Fruit fly (Drosophila melanogaster): ENCODE data around the gene CG34308.

Gene CG34308

dm6 chr3R:13068022-13068421, 21.0 kb upstream of the CG34308 start (continued):
- TF ChIP-seq CG11695 (GFP tag; IDR thresholded peaks at IDR 0.05) (peak; percentile 34; the same call in 1 of the 3 replicates), crc (GFP tag; optimal IDR thresholded peaks at IDR 0.05) (peak; percentile 62), Drgx (GFP tag; IDR thresholded peaks at IDR 0.05) (no peak), CG15269 (tag; optimal IDR thresholded peaks at IDR 0.05) (no peak), CrebB (tag; optimal IDR thresholded peaks at IDR 0.05) (peak; percentile 84), pfk (GFP tag; optimal IDR thresholded peaks at IDR 0.05) (peak; percentile 70), her (GFP tag; optimal IDR thresholded peaks at IDR 0.05) (peak; percentile 52), Sry-β (GFP tag; optimal IDR thresholded peaks at IDR 0.05) (peak; percentile 80), hbn (GFP tag; IDR thresholded peaks at IDR 0.05; ENCODE audit: partially characterized antibody) (no peak), pzg (GFP tag; optimal IDR thresholded peaks at IDR 0.05) (no peak), stwl (tag; optimal IDR thresholded peaks at IDR 0.05) (no peak), Stat92E (GFP tag; optimal IDR thresholded peaks at IDR 0.05) (peak in 1 of 3 experiments; percentile 7), dysf (GFP tag; IDR thresholded peaks at IDR 0.05) (peak; percentile 49; the same call in 2 of the 3 replicates), H15 (GFP tag; IDR thresholded peaks at IDR 0.05) (peak; percentile 56; the same call in 1 of the 3 replicates), caup (GFP tag; optimal IDR thresholded peaks at IDR 0.05; ENCODE audit: severe bottlenecking) (peak; percentile 93), Lim3 (GFP tag; IDR thresholded peaks at IDR 0.05) (no peak), Hmx (GFP tag; optimal IDR thresholded peaks at IDR 0.05) (no peak), run (tag; optimal IDR thresholded peaks at IDR 0.05) (peak; percentile 82), CG2116 (GFP tag; optimal IDR thresholded peaks at IDR 0.05) (peak; percentile 67), Gsc (GFP tag; IDR thresholded peaks at IDR 0.05) (no peak), Asciz (GFP tag; optimal IDR thresholded peaks at IDR 0.05) (peak; percentile 99), NK7.1 (GFP tag; optimal IDR thresholded peaks at IDR 0.05) (peak; percentile 62), Usf (GFP tag; optimal IDR thresholded peaks at IDR 0.05) (peak; percentile 40), Atf6 (GFP tag; IDR thresholded peaks at IDR 0.05) (peak; percentile 58; the same call in 1 of the 2 replicates), Dp (GFP tag; optimal IDR thresholded peaks at IDR 0.05) (no peak), CG3407 (GFP tag; optimal IDR thresholded peaks at IDR 0.05) (peak; percentile 97), Nf-YA (GFP tag; IDR thresholded peaks at IDR 0.05) (peak; percentile 72), Tbp (GFP tag; optimal IDR thresholded peaks at IDR 0.05) (no peak), ap (GFP tag; IDR thresholded peaks at IDR 0.05) (no peak), NC2α (GFP tag; optimal IDR thresholded peaks at IDR 0.05) (peak; percentile 64), CG17568 (GFP tag; optimal IDR thresholded peaks at IDR 0.05) (peak; percentile 91), cas (GFP tag; IDR thresholded peaks at IDR 0.05) (no peak), CG2678 (tag; optimal IDR thresholded peaks at IDR 0.05) (peak; percentile 93), Dad (GFP tag; optimal IDR thresholded peaks at IDR 0.05) (peak; percentile 17), Pdp1 (GFP tag; optimal IDR thresholded peaks at IDR 0.05) (peak; percentile 52 to 71), tll (GFP tag; optimal IDR thresholded peaks at IDR 0.05) (no peak), Vsx1 (GFP tag; optimal IDR thresholded peaks at IDR 0.05) (peak; percentile 97), NFAT (GFP tag; IDR thresholded peaks at IDR 0.05) (no peak), CG10366 (GFP tag; IDR thresholded peaks at IDR 0.05) (peak; percentile 51), Rx (GFP tag; IDR thresholded peaks at IDR 0.05) (0 out of 2 replicates have a peak, but pooled peaks have one; percentile 16), danr (GFP tag; IDR thresholded peaks at IDR 0.05) (peak; percentile 60), gsb-n (tag; optimal IDR thresholded peaks at IDR 0.05) (peak; percentile 97), CG18011 (GFP tag; optimal IDR thresholded peaks at IDR 0.05) (peak; percentile 45), ind (GFP tag; optimal IDR thresholded peaks at IDR 0.05) (peak; percentile 52), CG30431 (GFP tag; optimal IDR thresholded peaks at IDR 0.05) (peak; percentile 54), CG13296 (GFP tag; optimal IDR thresholded peaks at IDR 0.05) (peak; percentile 82), CG7987 (GFP tag; optimal IDR thresholded peaks at IDR 0.05) (peak; percentile 98), pan (optimal IDR thresholded peaks at IDR 0.05) (no peak), pan (GFP tag; optimal IDR thresholded peaks at IDR 0.05 in 1 of 2, IDR thresholded peaks at IDR 0.05 in 1 of 2) (peak in 1 of 2 experiments; percentile 65), Neu2 (GFP tag; optimal IDR thresholded peaks at IDR 0.05; ENCODE audit: borderline replicate concordance) (no peak)

Data from whole organism, embryonic.